Fruit fly (Drosophila melanogaster): ENCODE results near the gene Sap47.

Gene Sap47

DNA sequence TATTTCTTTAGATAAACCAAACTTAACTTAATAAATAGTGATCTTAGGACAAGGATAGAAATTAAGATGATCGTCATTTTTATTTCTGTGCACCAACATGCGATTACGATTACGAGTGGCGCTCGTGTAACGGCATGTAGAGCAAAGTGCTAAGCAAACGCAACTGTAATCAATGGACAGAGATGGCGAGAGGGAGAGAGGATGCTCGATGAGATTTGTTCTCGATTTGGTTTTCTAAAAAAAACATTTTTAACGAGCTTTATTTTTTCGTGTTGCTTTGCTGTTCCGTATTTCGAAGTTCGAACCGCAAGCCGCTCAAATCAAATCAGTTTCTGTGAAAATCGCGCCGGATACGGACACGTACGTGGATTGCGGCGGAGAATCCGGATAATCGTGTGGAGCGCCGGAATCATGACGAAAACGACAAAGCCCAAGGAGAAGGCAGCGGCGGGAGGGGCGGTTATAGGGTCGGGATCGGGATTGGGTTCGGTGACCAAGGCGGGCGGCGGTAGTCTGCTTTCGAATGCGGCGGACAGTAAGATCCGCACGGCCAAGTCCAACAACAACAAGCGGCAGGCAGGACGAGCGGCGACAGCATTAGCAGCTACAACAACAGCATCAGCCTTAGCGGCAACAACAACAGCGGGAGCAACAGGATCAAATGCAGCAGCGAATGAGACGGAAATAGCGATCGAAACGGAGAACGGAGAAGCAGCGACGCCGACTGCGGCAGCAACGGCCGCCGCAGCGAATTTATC lies 59.1 kb downstream of the Sap47 start:
- no peak for TF ChIP-seq D1 (tag; optimal IDR thresholded peaks at IDR 0.05)
- no peak for TF ChIP-seq fd96Ca (GFP tag; IDR thresholded peaks at IDR 0.05)
- no peak for TF ChIP-seq CG17806 (tag; optimal IDR thresholded peaks at IDR 0.05)
- TF ChIP-seq CG15710 (tag; optimal IDR thresholded peaks at IDR 0.05), result no peak
- no peak for TF ChIP-seq CG9948 (tag; optimal IDR thresholded peaks at IDR 0.05)
- peak; percentile 31; the same call in 1 of the 2 replicates for TF ChIP-seq CG32121 (GFP tag; IDR thresholded peaks at IDR 0.05)
- TF ChIP-seq Ets98B (GFP tag; IDR thresholded peaks at IDR 0.05), result no peak; the same call in 1 of the 2 replicates
- no peak for TF ChIP-seq CG8301 (tag; optimal IDR thresholded peaks at IDR 0.05)
- TF ChIP-seq rn (GFP tag; IDR thresholded peaks at IDR 0.05), result no peak
- TF ChIP-seq gl (tag; optimal IDR thresholded peaks at IDR 0.05), result no peak
- TF ChIP-seq CG13204 (GFP tag; optimal IDR thresholded peaks at IDR 0.05), result peak; percentile 81
- no peak for TF ChIP-seq Pif1B (GFP tag; optimal IDR thresholded peaks at IDR 0.05)
- TF ChIP-seq CG10348 (GFP tag; IDR thresholded peaks at IDR 0.05), result no peak
- TF ChIP-seq Snoo (tag; optimal IDR thresholded peaks at IDR 0.05), result no peak
- TF ChIP-seq Pif1A (GFP tag; optimal IDR thresholded peaks at IDR 0.05), result no peak
- no peak for TF ChIP-seq CG34367 (tag; optimal IDR thresholded peaks at IDR 0.05)
- TF ChIP-seq CG14655 (GFP tag; optimal IDR thresholded peaks at IDR 0.05), result peak; percentile 14
- TF ChIP-seq CG8159 (tag; optimal IDR thresholded peaks at IDR 0.05), result no peak
- peak; percentile 54; the same call in 1 of the 3 replicates for TF ChIP-seq CG4496 (GFP tag; IDR thresholded peaks at IDR 0.05)
- peak; percentile 58 for TF ChIP-seq CG12605 (GFP tag; IDR thresholded peaks at IDR 0.05)
- no peak for TF ChIP-seq EcR (GFP tag; optimal IDR thresholded peaks at IDR 0.05)

DNA sequence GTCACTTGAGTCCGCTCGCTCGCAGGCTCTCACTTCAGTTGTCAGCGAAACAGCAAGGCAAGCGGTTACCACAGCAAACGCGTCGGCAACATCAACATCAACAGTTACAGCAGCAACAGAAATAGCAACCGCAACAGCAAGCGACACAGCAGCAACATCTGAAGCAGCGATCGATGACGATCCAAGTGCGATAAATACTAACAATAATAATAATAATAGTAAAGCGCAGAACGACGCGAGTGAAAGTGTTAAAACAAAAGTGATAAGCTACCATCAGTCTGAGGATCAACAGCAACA lies 59.6 kb downstream of the Sap47 start:
- TF ChIP-seq CG13204 (GFP tag; optimal IDR thresholded peaks at IDR 0.05) (no peak), CG12605 (GFP tag; IDR thresholded peaks at IDR 0.05) (no peak), CG8159 (tag; optimal IDR thresholded peaks at IDR 0.05) (no peak), gl (tag; optimal IDR thresholded peaks at IDR 0.05) (no peak), D1 (tag; optimal IDR thresholded peaks at IDR 0.05) (no peak), fd96Ca (GFP tag; IDR thresholded peaks at IDR 0.05) (no peak), Snoo (tag; optimal IDR thresholded peaks at IDR 0.05) (no peak), Pif1B (GFP tag; optimal IDR thresholded peaks at IDR 0.05) (no peak), CG15710 (tag; optimal IDR thresholded peaks at IDR 0.05) (no peak), CG34367 (tag; optimal IDR thresholded peaks at IDR 0.05) (no peak), CG10348 (GFP tag; IDR thresholded peaks at IDR 0.05) (no peak)

DNA sequence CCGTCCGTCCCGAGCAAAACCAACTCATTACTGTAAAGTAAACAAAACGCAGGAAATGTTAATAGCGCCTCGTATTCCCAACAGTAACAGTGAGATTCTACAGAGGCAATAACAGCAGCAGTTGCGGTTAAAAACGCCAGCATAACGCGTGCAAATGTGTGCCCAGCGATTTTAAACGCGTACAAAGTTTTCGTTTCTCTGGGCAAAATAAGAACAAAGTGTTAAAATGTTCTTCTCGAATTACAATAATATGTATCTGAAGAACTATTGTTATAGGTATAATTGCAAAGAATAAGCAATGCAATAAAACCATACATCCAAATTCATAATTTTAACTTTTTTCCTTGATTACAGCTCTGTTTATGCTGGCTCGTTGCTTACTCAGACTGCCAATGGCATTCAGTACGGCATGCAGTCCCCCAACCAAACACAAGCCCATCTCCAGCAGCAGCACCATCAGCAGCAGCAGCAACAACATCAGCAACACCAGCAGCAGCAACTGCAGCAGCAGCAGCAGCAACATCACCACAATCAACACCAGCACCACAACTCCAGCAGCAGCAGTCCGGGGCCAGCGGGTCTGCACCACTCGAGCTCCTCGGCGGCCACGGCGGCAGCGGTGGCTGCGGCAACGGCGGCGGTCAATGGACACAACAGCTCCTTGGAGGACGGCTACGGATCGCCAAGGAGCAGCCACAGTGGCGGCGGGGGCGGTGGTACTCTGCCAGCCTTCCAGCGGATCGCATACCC lies 64.2 kb downstream of the Sap47 start:
- TF ChIP-seq CG32121 (GFP tag; IDR thresholded peaks at IDR 0.05) (no peak), fd96Ca (GFP tag; IDR thresholded peaks at IDR 0.05) (no peak), CG14655 (GFP tag; optimal IDR thresholded peaks at IDR 0.05) (no peak), Pif1A (GFP tag; optimal IDR thresholded peaks at IDR 0.05) (no peak), CG13204 (GFP tag; optimal IDR thresholded peaks at IDR 0.05) (no peak), CG10348 (GFP tag; IDR thresholded peaks at IDR 0.05) (no peak), EcR (GFP tag; optimal IDR thresholded peaks at IDR 0.05) (no peak), gl (tag; optimal IDR thresholded peaks at IDR 0.05) (no peak), CG17806 (tag; optimal IDR thresholded peaks at IDR 0.05) (no peak), D1 (tag; optimal IDR thresholded peaks at IDR 0.05) (no peak), CG12605 (GFP tag; IDR thresholded peaks at IDR 0.05) (no peak), Ets98B (GFP tag; IDR thresholded peaks at IDR 0.05) (no peak), Snoo (tag; optimal IDR thresholded peaks at IDR 0.05) (no peak), CG34367 (tag; optimal IDR thresholded peaks at IDR 0.05) (no peak), CG4496 (GFP tag; IDR thresholded peaks at IDR 0.05) (no peak), Pif1B (GFP tag; optimal IDR thresholded peaks at IDR 0.05) (no peak), CG8301 (tag; optimal IDR thresholded peaks at IDR 0.05) (no peak)

DNA sequence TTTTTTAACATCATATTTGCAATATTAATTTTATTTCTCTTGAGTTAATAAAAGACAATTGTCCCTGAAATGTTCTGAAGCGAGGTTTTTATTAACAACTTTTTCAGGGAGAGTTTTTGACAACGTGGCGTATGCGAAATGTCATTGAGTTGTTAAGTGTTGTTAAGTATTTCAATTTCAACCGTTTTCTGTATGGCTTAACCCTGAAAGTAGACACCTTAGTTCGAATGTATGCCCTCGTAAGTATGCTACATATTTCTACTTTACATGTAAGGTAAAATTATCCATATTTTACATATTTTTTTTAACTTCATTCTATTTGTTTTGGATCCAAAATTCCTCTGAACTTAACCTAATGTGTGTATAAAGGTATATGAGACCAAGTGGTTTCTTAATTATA lies 69.1 kb downstream of the Sap47 start:
- TF ChIP-seq CG34367 (tag; optimal IDR thresholded peaks at IDR 0.05) (no peak), Snoo (tag; optimal IDR thresholded peaks at IDR 0.05) (no peak), rn (GFP tag; IDR thresholded peaks at IDR 0.05) (no peak), gl (tag; optimal IDR thresholded peaks at IDR 0.05) (no peak), EcR (GFP tag; optimal IDR thresholded peaks at IDR 0.05) (no peak), CG14655 (GFP tag; optimal IDR thresholded peaks at IDR 0.05) (no peak), CG4496 (GFP tag; IDR thresholded peaks at IDR 0.05) (no peak), Pif1B (GFP tag; optimal IDR thresholded peaks at IDR 0.05) (no peak), CG12605 (GFP tag; IDR thresholded peaks at IDR 0.05) (no peak), CG8301 (tag; optimal IDR thresholded peaks at IDR 0.05) (no peak), Pif1A (GFP tag; optimal IDR thresholded peaks at IDR 0.05) (no peak), CG32121 (GFP tag; IDR thresholded peaks at IDR 0.05) (no peak), CG8159 (tag; optimal IDR thresholded peaks at IDR 0.05) (no peak), CG15710 (tag; optimal IDR thresholded peaks at IDR 0.05) (no peak), CG17806 (tag; optimal IDR thresholded peaks at IDR 0.05) (no peak), CG13204 (GFP tag; optimal IDR thresholded peaks at IDR 0.05) (no peak)

DNA sequence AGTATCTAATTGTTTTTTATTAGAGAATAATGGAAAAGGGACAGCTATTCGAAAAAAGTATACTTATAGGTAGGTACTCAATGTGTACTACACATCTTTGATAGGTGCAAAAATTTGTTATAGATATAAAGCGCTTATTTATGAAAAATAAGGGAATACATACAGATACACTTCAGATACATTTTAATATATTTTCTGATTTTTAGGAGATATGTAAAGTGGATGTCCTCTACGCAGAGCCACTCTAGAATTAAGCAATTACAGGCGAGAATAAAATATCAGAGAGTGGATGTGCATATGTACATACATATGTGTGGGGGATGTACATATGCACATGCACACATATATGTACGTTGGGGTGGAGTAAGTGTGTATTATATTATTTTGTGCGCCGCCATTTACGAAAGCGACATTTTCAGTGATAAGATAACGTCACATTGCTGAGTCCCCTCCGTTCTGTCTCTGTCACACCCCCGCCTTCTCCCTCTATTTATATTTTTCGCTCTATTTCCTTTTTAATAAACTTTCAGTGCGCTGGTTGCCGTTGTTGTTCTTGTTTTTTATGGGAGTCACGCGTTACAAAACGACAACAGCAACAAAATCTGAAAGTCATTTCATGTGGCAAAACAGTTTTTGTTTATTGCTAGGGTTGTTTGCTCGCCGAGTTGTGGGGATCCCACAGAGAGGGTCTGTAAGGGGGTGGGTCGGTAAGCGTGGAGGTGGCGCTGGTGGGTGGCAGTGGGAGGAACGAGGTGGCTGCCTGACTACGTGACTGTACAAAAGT lies 70.0 kb downstream of the Sap47 start:
- no peak for TF ChIP-seq CG9948 (tag; optimal IDR thresholded peaks at IDR 0.05)
- no peak for TF ChIP-seq CG34367 (tag; optimal IDR thresholded peaks at IDR 0.05)
- TF ChIP-seq Pif1B (GFP tag; optimal IDR thresholded peaks at IDR 0.05), result no peak
- TF ChIP-seq Pif1A (GFP tag; optimal IDR thresholded peaks at IDR 0.05), result no peak
- TF ChIP-seq CG4496 (GFP tag; IDR thresholded peaks at IDR 0.05), result no peak
- TF ChIP-seq CG8301 (tag; optimal IDR thresholded peaks at IDR 0.05), result no peak
- TF ChIP-seq gl (tag; optimal IDR thresholded peaks at IDR 0.05), result no peak
- no peak for TF ChIP-seq EcR (GFP tag; optimal IDR thresholded peaks at IDR 0.05)
- TF ChIP-seq CG12605 (GFP tag; IDR thresholded peaks at IDR 0.05), result 0 out of 2 replicates have a peak, but pooled peaks have one; percentile 23
- no peak for TF ChIP-seq CG10348 (GFP tag; IDR thresholded peaks at IDR 0.05)
- TF ChIP-seq CG8159 (tag; optimal IDR thresholded peaks at IDR 0.05), result peak; percentile 49
- no peak for TF ChIP-seq CG15710 (tag; optimal IDR thresholded peaks at IDR 0.05)
- TF ChIP-seq fd96Ca (GFP tag; IDR thresholded peaks at IDR 0.05), result 0 out of 3 replicates have a peak, but pooled peaks have one; percentile 43
- TF ChIP-seq CG14655 (GFP tag; optimal IDR thresholded peaks at IDR 0.05), result no peak
- no peak for TF ChIP-seq CG17806 (tag; optimal IDR thresholded peaks at IDR 0.05)
- TF ChIP-seq Snoo (tag; optimal IDR thresholded peaks at IDR 0.05), result no peak
- TF ChIP-seq D1 (tag; optimal IDR thresholded peaks at IDR 0.05), result no peak
- peak; percentile 19; the same call in 1 of the 2 replicates for TF ChIP-seq Ets98B (GFP tag; IDR thresholded peaks at IDR 0.05)
- no peak for TF ChIP-seq CG32121 (GFP tag; IDR thresholded peaks at IDR 0.05)
- TF ChIP-seq CG13204 (GFP tag; optimal IDR thresholded peaks at IDR 0.05), result no peak
- no peak for TF ChIP-seq rn (GFP tag; IDR thresholded peaks at IDR 0.05)
